Fruit fly (Drosophila melanogaster) ovary, adult (tissue): ENCODE data around the gene Prosbeta3.

ENCODE experiments used
- CG17801 ChIP-seq: fragments of 200-800 bp; optimal IDR thresholded peaks from 2 replicates; lab custom pipeline; 2019; ENCODE audit warnings: missing biosample characterization, mild to moderate bottlenecking, missing genetic modification characterization, moderate library complexity; ENCODE audit not compliant: partially characterized antibody

Gene Prosbeta3

dm6 chr3R:8959153-8959552, 46.9 kb downstream of the Prosbeta3 start:
- no peak for TF ChIP-seq CG17801 (GFP tag; lab: Kevin White, UChicago)

- no peak for TF ChIP-seq CG17801 (GFP tag; lab: Kevin White, UChicago)
These were observed 47.7 kb downstream of the Prosbeta3 start for dm6 chr3R:8958300-8958699.

- TF ChIP-seq CG17801 (GFP tag; lab: Kevin White, UChicago), result no peak
These were observed 48.3 kb downstream of the Prosbeta3 start for dm6 chr3R:8957739-8958138.

dm6 chr3R:8956333-8956732, 49.7 kb downstream of the Prosbeta3 start:
- no peak for TF ChIP-seq CG17801 (GFP tag; lab: Kevin White, UChicago)

DNA sequence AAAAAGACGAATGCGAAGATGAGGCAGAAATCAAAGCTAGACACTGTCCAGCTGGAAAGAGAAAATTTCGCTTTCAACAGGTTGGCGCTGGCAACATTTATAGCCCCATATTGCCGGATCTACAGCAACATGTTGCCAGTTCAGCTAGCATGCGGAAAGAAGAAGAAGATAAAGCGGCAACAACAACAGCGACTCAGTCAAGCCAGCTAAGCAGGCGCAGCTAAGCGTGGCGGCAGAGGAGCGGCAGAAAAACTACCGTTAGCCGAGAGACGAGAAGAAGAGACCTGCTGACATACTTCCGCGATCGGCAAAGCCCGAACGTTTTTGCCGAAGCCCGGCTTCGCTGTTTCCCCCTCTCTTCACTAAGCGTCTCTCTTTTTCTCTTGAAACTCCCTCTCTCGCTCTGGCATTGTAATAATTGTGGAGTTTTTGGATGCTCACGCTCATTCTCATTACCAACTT, 50.6 kb downstream of the Prosbeta3 start:
- no peak for TF ChIP-seq CG17801 (GFP tag; lab: Kevin White, UChicago)
